Fruit fly (Drosophila melanogaster) whole organism, embryonic: ENCODE data around the gene Gr28a.
A peak's percentile ranks its signal among the peaks of the same experiment; 100 is the strongest.

Experiments used
- CG10267 ChIP-seq: fragments of 200-800 bp; sonication (Bioruptor generic); optimal IDR thresholded peaks from 2 replicates; lab custom pipeline; 2018; ENCODE audit warnings: missing biosample characterization, mild to moderate bottlenecking, missing genetic modification characterization, moderate library complexity
- CG11398 ChIP-seq: fragments of 200-800 bp; sonication (Bioruptor generic); optimal IDR thresholded peaks from 2 replicates; lab custom pipeline; 2016; ENCODE audit warnings: missing biosample characterization, missing genetic modification characterization
- CG11560 ChIP-seq: fragments of 200-800 bp; sonication (Bioruptor generic); IDR thresholded peaks from 3 replicates; pipeline ENCODE4 v1.3.6; 2022; ENCODE audit warnings: missing biosample characterization, missing genetic modification characterization
- CG14050 ChIP-seq: fragments of 200-800 bp; sonication (Bioruptor generic); IDR thresholded peaks from 3 replicates; pipeline ENCODE4 v1.3.6; 2022; ENCODE audit warnings: missing biosample characterization, missing genetic modification characterization
- CG14441 ChIP-seq: fragments of 200-800 bp; sonication (Bioruptor generic); IDR thresholded peaks from 2 replicates; pipeline ENCODE4 v1.3.6; 2022; ENCODE audit warnings: missing biosample characterization, missing genetic modification characterization
- CG15479 ChIP-seq: fragments of 200-800 bp; sonication (Bioruptor generic); optimal IDR thresholded peaks from 3 replicates; lab custom pipeline; 2019; ENCODE audit warnings: missing biosample characterization, mild to moderate bottlenecking, missing genetic modification characterization, moderate library complexity
- CG17612 ChIP-seq: fragments of 200-800 bp; sonication (Bioruptor generic); IDR thresholded peaks from 2 replicates; pipeline ENCODE4 v1.3.6; 2022; ENCODE audit warnings: missing biosample characterization, missing genetic modification characterization
- CG1792 ChIP-seq: fragments of 200-800 bp; sonication (Bioruptor generic); optimal IDR thresholded peaks from 2 replicates; lab custom pipeline; 2016; ENCODE audit warnings: missing biosample characterization, missing genetic modification characterization
- CG18599 ChIP-seq: fragments of 200-800 bp; sonication (Bioruptor generic); optimal IDR thresholded peaks from 3 replicates; lab custom pipeline; 2017; ENCODE audit warnings: missing biosample characterization, missing genetic modification characterization, mild to moderate bottlenecking, moderate library complexity, missing genetic modification reagents
- CG2129 ChIP-seq: fragments of 200-800 bp; sonication (Bioruptor generic); IDR thresholded peaks from 2 replicates; pipeline ENCODE4 v1.3.6; 2022; ENCODE audit warnings: missing biosample characterization, missing genetic modification characterization; ENCODE audit not compliant: partially characterized antibody
- CG42726 ChIP-seq: fragments of 200-800 bp; sonication (Bioruptor generic); IDR thresholded peaks from 2 replicates; pipeline ENCODE4 v1.3.6; 2022; ENCODE audit warnings: missing biosample characterization, missing genetic modification characterization; ENCODE audit not compliant: partially characterized antibody
- CG4617 ChIP-seq: fragments of 200-800 bp; sonication (Bioruptor generic); optimal IDR thresholded peaks from 3 replicates; lab custom pipeline; 2016; ENCODE audit warnings: missing biosample characterization, missing genetic modification characterization, borderline replicate concordance
- CG5953 ChIP-seq: fragments of 200-800 bp; sonication (Bioruptor generic); IDR thresholded peaks from 2 replicates; pipeline ENCODE4 v1.3.6; 2022; ENCODE audit warnings: missing biosample characterization, missing genetic modification characterization
- CG6765 ChIP-seq: fragments of 200-800 bp; sonication (Bioruptor generic); optimal IDR thresholded peaks from 3 replicates; lab custom pipeline; 2017; ENCODE audit warnings: missing biosample characterization, mild to moderate bottlenecking, missing genetic modification characterization
- CG6813 ChIP-seq: fragments of 200-800 bp; sonication (Bioruptor generic); optimal IDR thresholded peaks from 2 replicates; lab custom pipeline; 2017; ENCODE audit warnings: missing biosample characterization, missing genetic modification characterization, mild to moderate bottlenecking, moderate library complexity, missing genetic modification reagents
- CG7745 ChIP-seq: fragments of 200-800 bp; sonication (Bioruptor generic); optimal IDR thresholded peaks from 2 replicates; lab custom pipeline; 2018; ENCODE audit warnings: missing biosample characterization, mild to moderate bottlenecking, missing genetic modification characterization, moderate library complexity
- CG7786 ChIP-seq: fragments of 200-800 bp; sonication (Bioruptor generic); optimal IDR thresholded peaks from 2 replicates; lab custom pipeline; 2016; ENCODE audit warnings: missing biosample characterization, missing genetic modification characterization
- CG7928 ChIP-seq: fragments of 200-800 bp; sonication (Bioruptor generic); optimal IDR thresholded peaks from 2 replicates; lab custom pipeline; 2017; ENCODE audit warnings: missing biosample characterization, mild to moderate bottlenecking, missing genetic modification characterization
- CG8765 ChIP-seq: fragments of 200-800 bp; sonication (Bioruptor generic); IDR thresholded peaks from 2 replicates; pipeline ENCODE4 v1.3.6; 2022; ENCODE audit warnings: missing biosample characterization, missing genetic modification characterization
- CG9797 ChIP-seq: fragments of 200-800 bp; sonication (Bioruptor generic); optimal IDR thresholded peaks from 3 replicates; lab custom pipeline; 2018; ENCODE audit warnings: missing biosample characterization, mild to moderate bottlenecking, missing genetic modification characterization
- CG9817 ChIP-seq: fragments of 200-800 bp; sonication (Bioruptor generic); optimal IDR thresholded peaks from 2 replicates; lab custom pipeline; 2018; ENCODE audit warnings: missing biosample characterization, mild to moderate bottlenecking, missing genetic modification characterization, moderate library complexity
- Camta ChIP-seq: fragments of 200-800 bp; sonication (Bioruptor generic); optimal IDR thresholded peaks from 2 replicates; lab custom pipeline; 2016; ENCODE audit warnings: missing biosample characterization, missing genetic modification characterization
- Hr39 ChIP-seq: fragments of >200 bp; optimal IDR thresholded peaks from 2 replicates; lab custom pipeline; 2017
- Hr51 ChIP-seq, 2 experiments: fragments of 200-800 bp; sonication (Bioruptor generic); optimal IDR thresholded peaks; 2 replicates in 1 of 2; 3 replicates in 1 of 2; lab custom pipeline; 2016 to 2018; ENCODE audit warnings: missing biosample characterization in 2 of 2, missing genetic modification characterization in 2 of 2, mild to moderate bottlenecking in 1 of 2, moderate library complexity in 1 of 2
- Hr78 ChIP-seq, 2 experiments: fragments of 200-800 bp in 1 of 2; fragments of >200 bp in 1 of 2; sonication (Bioruptor generic) in 1 of 2; optimal IDR thresholded peaks; 2 replicates each; lab custom pipeline; 2017 to 2019; ENCODE audit warnings: missing biosample characterization in 2 of 2, missing genetic modification characterization in 2 of 2, mild to moderate bottlenecking in 1 of 2, moderate library complexity in 1 of 2
- MBD-R2 ChIP-seq: fragments of 200-800 bp; sonication (Bioruptor generic); IDR thresholded peaks from 2 replicates; pipeline ENCODE4 v1.3.6; 2022; ENCODE audit warnings: missing biosample characterization, missing genetic modification characterization
- Mad ChIP-seq: fragments of 200-800 bp; sonication (Bioruptor generic); optimal IDR thresholded peaks from 2 replicates; lab custom pipeline; 2016; ENCODE audit warnings: missing biosample characterization, missing genetic modification characterization
- Neu2 ChIP-seq: fragments of 200-800 bp; sonication (Bioruptor generic); optimal IDR thresholded peaks from 3 replicates; lab custom pipeline; 2016; ENCODE audit warnings: missing biosample characterization, missing genetic modification characterization, borderline replicate concordance
- PHDP ChIP-seq: fragments of 200-800 bp; sonication (Bioruptor generic); optimal IDR thresholded peaks from 3 replicates; lab custom pipeline; 2018; ENCODE audit warnings: missing biosample characterization, mild to moderate bottlenecking, missing genetic modification characterization, moderate library complexity
- Poxn ChIP-seq: fragments of 200-800 bp; sonication (Bioruptor generic); IDR thresholded peaks from 2 replicates; pipeline ENCODE4 v1.3.6; 2022; ENCODE audit warnings: missing biosample characterization, missing genetic modification characterization
- Ptx1 ChIP-seq: fragments of 200-800 bp; sonication (Bioruptor generic); IDR thresholded peaks from 2 replicates; pipeline ENCODE4 v1.3.6; 2022; ENCODE audit warnings: missing biosample characterization, missing genetic modification characterization
- Sin3A ChIP-seq: fragments of >200 bp; optimal IDR thresholded peaks from 2 replicates; lab custom pipeline; 2018
- ase ChIP-seq: fragments of 200-800 bp; sonication (Bioruptor generic); IDR thresholded peaks from 3 replicates; pipeline ENCODE4 v1.3.6; 2022; ENCODE audit warnings: missing biosample characterization, missing genetic modification characterization
- dimm ChIP-seq: fragments of 200-800 bp; sonication (Bioruptor generic); IDR thresholded peaks from 2 replicates; pipeline ENCODE4 v1.3.6; 2022; ENCODE audit warnings: missing biosample characterization, missing genetic modification characterization
- dmrt11E ChIP-seq: fragments of 200-800 bp; sonication (Bioruptor generic); optimal IDR thresholded peaks from 3 replicates; lab custom pipeline; 2018; ENCODE audit warnings: missing biosample characterization, mild to moderate bottlenecking, missing genetic modification characterization, moderate library complexity
- exex ChIP-seq: fragments of 200-800 bp; sonication (Bioruptor generic); optimal IDR thresholded peaks from 4 replicates; lab custom pipeline; 2018; ENCODE audit warnings: missing biosample characterization, mild to moderate bottlenecking, missing genetic modification characterization, moderate library complexity
- grn ChIP-seq: fragments of 200-800 bp; sonication (Bioruptor generic); optimal IDR thresholded peaks from 3 replicates; lab custom pipeline; 2017; ENCODE audit warnings: missing biosample characterization, missing genetic modification characterization
- h ChIP-seq: fragments of >200 bp; optimal IDR thresholded peaks from 2 replicates; lab custom pipeline; 2017
- hkb ChIP-seq, 2 experiments: fragments of 200-800 bp in 1 of 2; fragments of >200 bp in 1 of 2; sonication (Bioruptor generic) in 1 of 2; IDR thresholded peaks in 1 of 2; optimal IDR thresholded peaks in 1 of 2; 2 replicates each; pipeline versions ENCODE4 v1.3.6 to Lab custom; 2017 to 2022; ENCODE audit warnings: missing biosample characterization in 1 of 2, missing genetic modification characterization in 1 of 2
- lilli ChIP-seq: fragments of 200-800 bp; sonication (Bioruptor generic); optimal IDR thresholded peaks from 3 replicates; lab custom pipeline; 2016; ENCODE audit warnings: missing biosample characterization, missing genetic modification characterization
- nom ChIP-seq: fragments of 200-800 bp; sonication (Bioruptor generic); optimal IDR thresholded peaks from 2 replicates; lab custom pipeline; 2017; ENCODE audit warnings: missing biosample characterization, missing genetic modification characterization, mild to moderate bottlenecking, moderate library complexity, missing genetic modification reagents
- pzg ChIP-seq: fragments of 200-800 bp; sonication (Bioruptor generic); optimal IDR thresholded peaks from 3 replicates; lab custom pipeline; 2018; ENCODE audit warnings: missing biosample characterization, mild to moderate bottlenecking, missing genetic modification characterization, moderate library complexity
- scrt ChIP-seq: fragments of 200-800 bp; sonication (Bioruptor generic); optimal IDR thresholded peaks from 2 replicates; lab custom pipeline; 2018; ENCODE audit warnings: missing biosample characterization, mild to moderate bottlenecking, missing genetic modification characterization, moderate library complexity
- slbo ChIP-seq: fragments of 200-800 bp; sonication (Bioruptor generic); IDR thresholded peaks from 2 replicates; pipeline ENCODE4 v1.3.6; 2022; ENCODE audit warnings: missing biosample characterization, missing genetic modification characterization
- tgo ChIP-seq: fragments of 200-800 bp; sonication (Bioruptor generic); IDR thresholded peaks from 3 replicates; pipeline ENCODE4 v1.3.6; 2022; ENCODE audit warnings: missing biosample characterization, missing genetic modification characterization
- tll ChIP-seq, 2 experiments: fragments of 200-800 bp in 1 of 2; fragments of >200 bp in 1 of 2; sonication (Bioruptor generic) in 1 of 2; optimal IDR thresholded peaks; 2 replicates each; lab custom pipeline; 2017 to 2019; ENCODE audit warnings: missing biosample characterization in 2 of 2, missing genetic modification characterization in 2 of 2, mild to moderate bottlenecking in 1 of 2, moderate library complexity in 1 of 2
- trh ChIP-seq: fragments of 200-800 bp; sonication (Bioruptor generic); optimal IDR thresholded peaks from 2 replicates; lab custom pipeline; 2016; ENCODE audit warnings: missing biosample characterization, missing genetic modification characterization
- wor ChIP-seq: fragments of 200-800 bp; sonication (Bioruptor generic); IDR thresholded peaks from 2 replicates; pipeline ENCODE4 v1.3.6; 2022; ENCODE audit warnings: missing biosample characterization, missing genetic modification characterization

Gene Gr28a

DNA sequence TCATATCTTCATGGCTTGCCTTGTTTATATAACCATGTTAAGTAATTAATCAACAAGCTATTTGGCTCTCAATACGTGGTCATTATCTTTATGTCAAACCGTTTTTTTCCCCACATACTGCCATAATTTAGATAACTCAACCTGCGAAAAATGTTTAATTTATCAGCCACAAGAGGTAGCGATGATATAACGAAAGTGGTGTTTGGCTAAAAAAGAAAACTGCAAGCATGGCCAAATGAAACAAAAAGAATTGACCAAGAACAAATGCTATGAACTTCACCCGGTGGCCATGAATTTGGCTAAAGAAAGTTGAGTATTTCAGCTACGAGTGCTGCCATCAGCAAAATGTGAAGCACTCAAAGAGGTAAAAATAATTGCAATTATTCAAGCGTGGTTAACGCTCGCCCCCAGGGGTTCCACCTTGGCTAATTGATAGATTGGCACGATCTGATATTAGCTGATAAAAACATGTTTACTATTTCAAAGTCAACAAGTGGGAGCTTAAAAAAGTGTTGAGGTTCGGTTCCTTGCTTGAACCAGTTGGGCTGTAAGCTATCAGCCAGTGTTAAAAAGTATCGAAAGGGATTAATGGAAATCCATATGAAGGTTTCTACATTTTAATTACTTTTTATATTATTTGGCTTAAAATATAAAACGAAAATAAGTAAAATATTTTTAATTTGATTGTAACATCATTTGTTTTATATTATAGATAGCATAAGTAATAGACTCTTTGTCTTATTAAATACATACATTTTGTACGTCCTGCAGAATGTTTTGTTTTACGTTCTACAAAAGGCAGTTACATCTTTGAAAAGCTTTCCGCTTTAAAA lies 17.3 kb downstream of the Gr28a start (continued):
- TF ChIP-seq Mad (peak; percentile 53), Hr51 (GFP tag; optimal IDR thresholded peaks at IDR 0.05; lab: Kevin White, UChicago) (peak; percentile 46 to 62), CG6813 (GFP tag; lab: Kevin White, UChicago) (peak; percentile 77), CG11398 (GFP tag; lab: Kevin White, UChicago) (peak; percentile 70), grn (GFP tag; lab: Kevin White, UChicago) (peak; percentile 98), Neu2 (no peak), nom (GFP tag; lab: Kevin White, UChicago) (no peak), CG11560 (tag; lab: Robert Waterston, UW) (no peak), Ptx1 (GFP tag; lab: Robert Waterston, UW) (peak; percentile 61), h (no peak), PHDP (tag; lab: Kevin White, UChicago) (peak; percentile 51), CG15479 (GFP tag; lab: Kevin White, UChicago) (no peak), Hr39 (no peak), CG9797 (GFP tag; lab: Kevin White, UChicago) (no peak), CG42726 (no peak), CG18599 (GFP tag; lab: Kevin White, UChicago) (peak; percentile 79), CG7928 (GFP tag; lab: Kevin White, UChicago) (peak; percentile 41), wor (GFP tag; lab: Robert Waterston, UW) (peak; percentile 42), slbo (GFP tag; lab: Robert Waterston, UW) (peak; percentile 82), dmrt11E (tag; lab: Kevin White, UChicago) (no peak), Hr78 (GFP tag; optimal IDR thresholded peaks at IDR 0.05; lab: Kevin White, UChicago) (no peak), CG7786 (GFP tag; lab: Kevin White, UChicago) (peak; percentile 38), tgo (GFP tag; lab: Robert Waterston, UW) (peak; percentile 62; the same call in 2 of the 3 replicates), pzg (GFP tag; lab: Kevin White, UChicago) (peak; percentile 30), CG17612 (GFP tag; lab: Robert Waterston, UW) (peak; percentile 67), CG14050 (GFP tag; lab: Robert Waterston, UW) (peak; percentile 72), trh (GFP tag; lab: Kevin White, UChicago) (peak; percentile 57), Camta (GFP tag; lab: Kevin White, UChicago) (peak; percentile 60), CG8765 (GFP tag; lab: Robert Waterston, UW) (no peak), MBD-R2 (peak; percentile 60; the same call in 1 of the 2 replicates), CG10267 (tag; lab: Kevin White, UChicago) (peak; percentile 45), CG5953 (peak; percentile 68), CG1792 (GFP tag; lab: Kevin White, UChicago) (peak; percentile 80), Poxn (GFP tag; lab: Robert Waterston, UW) (0 out of 2 replicates have a peak, but pooled peaks have one; percentile 26), dimm (GFP tag; lab: Robert Waterston, UW) (peak; percentile 52; the same call in 1 of the 2 replicates), CG4617 (GFP tag; lab: Kevin White, UChicago) (peak; percentile 22), CG6765 (GFP tag; lab: Kevin White, UChicago) (peak; percentile 52), CG2129 (GFP tag; lab: Robert Waterston, UW) (no peak), CG14441 (GFP tag; lab: Robert Waterston, UW) (peak; percentile 77), hkb (optimal IDR thresholded peaks at IDR 0.05; lab: Kevin White, UChicago) (no peak), hkb (GFP tag; IDR thresholded peaks at IDR 0.05; lab: Robert Waterston, UW) (peak; percentile 78), exex (peak; percentile 90), Sin3A (lab: Kevin White, UChicago) (no peak), CG7745 (tag; lab: Kevin White, UChicago) (no peak), lilli (GFP tag; lab: Kevin White, UChicago) (peak; percentile 48), scrt (GFP tag; lab: Kevin White, UChicago) (peak; percentile 92), ase (GFP tag; lab: Robert Waterston, UW) (peak; percentile 72; the same call in 2 of the 3 replicates), CG9817 (tag; lab: Kevin White, UChicago) (peak; percentile 71), tll (GFP tag; optimal IDR thresholded peaks at IDR 0.05; lab: Kevin White, UChicago) (no peak)
